Worm (Caenorhabditis elegans): ENCODE results near the gene ZK418.7.

ZK418.7 gene

DNA sequence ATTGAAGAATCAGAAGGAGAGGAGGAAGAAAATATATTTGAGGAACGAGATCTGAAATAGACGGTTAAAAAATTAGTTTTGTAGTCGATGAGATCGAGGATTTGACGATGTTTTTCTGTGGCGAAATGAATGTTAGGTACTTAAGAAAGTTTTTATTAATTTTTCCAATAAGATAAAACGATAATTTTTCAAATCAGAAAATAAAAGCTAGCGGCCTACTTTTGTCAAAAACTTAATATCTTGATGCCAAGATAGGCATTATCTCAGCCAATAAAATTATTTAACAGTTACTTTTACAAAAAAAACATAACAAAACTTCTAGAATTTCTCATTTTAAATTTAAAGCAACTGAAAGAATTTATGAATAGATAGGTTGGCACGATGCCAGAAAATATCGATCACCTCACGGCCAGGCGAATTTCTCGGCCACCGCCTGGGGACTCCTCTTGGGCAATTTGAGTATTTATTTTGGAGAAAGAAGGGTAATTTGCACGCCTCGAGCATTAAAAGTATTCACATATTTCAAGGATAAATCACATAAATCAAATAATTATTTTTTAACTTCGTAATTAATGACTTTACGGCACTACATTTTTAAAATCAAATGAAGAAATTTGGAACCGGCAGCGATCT, 7.2 kb upstream of the ZK418.7 start, which contains the start of gene fubl-2 (continued):
- TF ChIP-seq rec-8 (tag; optimal IDR thresholded peaks at IDR 0.05), result peak in 1 of 2 experiments; percentile 26
- TF ChIP-seq lsl-1 (GFP tag; optimal IDR thresholded peaks at IDR 0.05), result peak; percentile 39
- no peak for TF ChIP-seq hlh-26 (GFP tag; conservative IDR thresholded peaks at IDR 0.05)
- no peak for TF ChIP-seq mel-28 (tag; optimal IDR thresholded peaks at IDR 0.05; ENCODE audit: borderline replicate concordance)
- TF ChIP-seq ceh-91 (GFP tag; IDR thresholded peaks at IDR 0.05), result peak; percentile 26; the same call in 1 of the 2 replicates
- peak; percentile 62 for TF ChIP-seq ZK185.1 (tag; optimal IDR thresholded peaks at IDR 0.05; ENCODE audit: poor library complexity, severe bottlenecking)

DNA sequence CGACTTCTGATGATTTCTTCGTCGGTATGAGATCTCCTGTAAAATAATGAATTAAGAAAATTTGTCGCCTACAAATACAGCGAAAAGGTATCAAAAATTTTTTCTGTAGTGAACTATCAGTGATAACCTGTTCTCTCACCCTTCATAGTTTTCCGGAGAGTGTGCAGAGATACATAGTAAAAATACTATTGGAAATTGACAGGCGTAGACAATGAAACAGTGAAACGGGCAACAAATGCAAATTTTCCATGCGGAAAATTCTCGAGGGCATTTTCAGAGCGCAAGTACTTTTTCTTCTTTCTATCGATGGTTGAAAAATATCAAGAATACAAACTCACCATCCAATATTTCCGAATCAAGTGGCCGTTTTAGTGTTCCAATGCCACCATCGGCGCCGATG, 6.6 kb upstream of the ZK418.7 start:
- peak; percentile 41 for TF ChIP-seq attf-5 (GFP tag; optimal IDR thresholded peaks at IDR 0.05)
- no peak for TF ChIP-seq sdz-38 (tag; optimal IDR thresholded peaks at IDR 0.05)
- no peak for TF ChIP-seq dox-1 (GFP tag; IDR thresholded peaks at IDR 0.05)
- no peak for TF ChIP-seq F52B5.7 (tag; optimal IDR thresholded peaks at IDR 0.05)
- no peak for TF ChIP-seq lin-35 (GFP tag; optimal IDR thresholded peaks at IDR 0.05)
- peak; percentile 26 for TF ChIP-seq nhr-80 (tag; optimal IDR thresholded peaks at IDR 0.05)
- TF ChIP-seq ztf-18 (tag; optimal IDR thresholded peaks at IDR 0.05), result no peak
- no peak for TF ChIP-seq F49E8.2 (tag; optimal IDR thresholded peaks at IDR 0.05; ENCODE audit: insufficient read depth)
- TF ChIP-seq hlh-26 (GFP tag; conservative IDR thresholded peaks at IDR 0.05), result no peak
- TF ChIP-seq nfyb-1 (GFP tag; IDR thresholded peaks at IDR 0.05), result no peak
- no peak for TF ChIP-seq lin-40 (tag; optimal IDR thresholded peaks at IDR 0.05)
- no peak for TF ChIP-seq ets-4 (GFP tag; optimal IDR thresholded peaks at IDR 0.05)
- no peak for TF ChIP-seq madf-10 (tag; optimal IDR thresholded peaks at IDR 0.05)
- TF ChIP-seq hmg-1.2 (GFP tag; IDR thresholded peaks at IDR 0.05), result peak; percentile 68; the same call in 1 of the 2 replicates
- no peak for TF ChIP-seq hmg-20 (GFP tag; IDR thresholded peaks at IDR 0.05)
- TF ChIP-seq Y53F4B.3 (GFP tag; IDR thresholded peaks at IDR 0.05), result no peak
- no peak for TF ChIP-seq zfh-2 (GFP tag; conservative IDR thresholded peaks at IDR 0.05)
- no peak for TF ChIP-seq let-607 (tag; optimal IDR thresholded peaks at IDR 0.05)
- no peak for TF ChIP-seq nhr-27 (tag; optimal IDR thresholded peaks at IDR 0.05)
- TF ChIP-seq sptf-2 (GFP tag; optimal IDR thresholded peaks at IDR 0.05), result no peak
- no peak for TF ChIP-seq K12H6.12 (tag; optimal IDR thresholded peaks at IDR 0.05)
- TF ChIP-seq F33H1.4 (GFP tag; IDR thresholded peaks at IDR 0.05), result no peak

DNA sequence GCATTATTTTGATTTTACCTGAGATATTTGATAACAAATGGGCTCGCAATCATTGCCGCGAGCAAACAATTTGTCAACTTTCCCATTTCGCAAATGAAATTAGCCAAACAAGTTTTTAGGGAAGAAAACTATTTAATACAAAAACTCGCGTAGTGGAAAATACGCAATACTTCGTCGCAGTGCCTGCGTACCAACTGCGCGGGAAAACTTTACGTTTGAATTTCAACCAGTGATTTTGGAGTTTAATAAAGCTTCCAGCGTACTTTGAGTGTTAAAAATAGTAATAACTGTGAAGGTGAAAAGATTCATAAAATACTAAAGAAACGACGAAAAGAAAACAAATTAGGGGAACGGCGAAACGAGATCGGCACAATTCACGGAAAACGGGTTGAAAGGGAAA, 4.3 kb upstream of the ZK418.7 start, which contains the start of gene tofu-7:
Gene tofu-7 (minus strand): TSS at position 111 of the 400 bp plus-strand sequence.
- TF ChIP-seq madf-6 (GFP tag; IDR thresholded peaks at IDR 0.05) (0 out of 2 replicates have a peak, but pooled peaks have one; percentile 34), dpl-1 (GFP tag; optimal IDR thresholded peaks at IDR 0.05) (peak; percentile 27), F23B12.7 (tag; optimal IDR thresholded peaks at IDR 0.05; ENCODE audit: insufficient read depth) (peak; percentile 2), ets-4 (GFP tag; optimal IDR thresholded peaks at IDR 0.05) (no peak), F39B2.1 (GFP tag; IDR thresholded peaks at IDR 0.05) (no peak), efl-1 (GFP tag; optimal IDR thresholded peaks at IDR 0.05) (peak; percentile 80), F33H1.4 (GFP tag; IDR thresholded peaks at IDR 0.05) (peak; percentile 51), dox-1 (GFP tag; IDR thresholded peaks at IDR 0.05) (peak; percentile 37; the same call in 1 of the 2 replicates), hsf-1 (GFP tag; IDR thresholded peaks at IDR 0.05) (peak; percentile 6; the same call in 1 of the 2 replicates), D2030.7 (GFP tag; IDR thresholded peaks at IDR 0.05) (peak; percentile 28; the same call in 1 of the 2 replicates), lsl-1 (GFP tag; optimal IDR thresholded peaks at IDR 0.05) (peak; percentile 34), lin-54 (GFP tag; optimal IDR thresholded peaks at IDR 0.05) (peak; percentile 72), B0019.2 (GFP tag; conservative IDR thresholded peaks at IDR 0.05) (peak; percentile 66; the same call in 1 of the 2 replicates), tbx-9 (tag; optimal IDR thresholded peaks at IDR 0.05; ENCODE audit: borderline replicate concordance) (no peak), F49E8.2 (tag; optimal IDR thresholded peaks at IDR 0.05; ENCODE audit: insufficient read depth) (peak; percentile 11), K12H6.12 (tag; optimal IDR thresholded peaks at IDR 0.05) (no peak), him-1 (tag; optimal IDR thresholded peaks at IDR 0.05) (peak; percentile 30), hrde-1 (tag; optimal IDR thresholded peaks at IDR 0.05; ENCODE audit: borderline replicate concordance) (peak; percentile 11)
